Worm (Caenorhabditis elegans): ENCODE data around the gene F55B11.3.

F55B11.3 gene

DNA sequence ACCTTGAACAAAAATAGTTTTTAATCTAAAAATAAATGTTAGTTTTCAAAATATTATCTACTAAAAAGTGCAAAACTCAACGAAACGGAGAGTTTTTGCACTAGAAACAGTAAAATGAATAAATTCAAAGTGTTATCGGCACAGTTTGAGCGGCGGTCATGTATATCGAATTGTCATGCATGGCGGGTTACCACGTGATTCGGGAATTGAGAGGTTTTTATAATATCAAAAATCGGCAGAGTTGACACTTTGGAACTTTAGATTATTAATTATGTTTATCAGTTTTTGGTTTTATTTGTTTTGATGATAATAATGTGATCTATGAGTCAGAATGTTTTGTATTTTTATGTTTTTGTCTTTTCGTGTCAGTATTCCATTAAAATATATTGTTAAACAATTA lies 11.1 kb upstream of the F55B11.3 start (continued):
- TF ChIP-seq ets-5 (GFP tag; IDR thresholded peaks at IDR 0.05) (no peak), C04F5.9 (tag; optimal IDR thresholded peaks at IDR 0.05) (no peak), C34B4.2 (tag; optimal IDR thresholded peaks at IDR 0.05) (no peak), ceh-82 (tag; optimal IDR thresholded peaks at IDR 0.05) (no peak), lin-35 (GFP tag; optimal IDR thresholded peaks at IDR 0.05) (peak in 1 of 2 experiments; percentile 45), unc-30 (tag; optimal IDR thresholded peaks at IDR 0.05) (no peak), nhr-85 (tag) (peak; percentile 2), ceh-63 (GFP tag; optimal IDR thresholded peaks at IDR 0.05) (no peak), fkh-8 (tag; optimal IDR thresholded peaks at IDR 0.05) (no peak), alr-1 (tag; optimal IDR thresholded peaks at IDR 0.05; ENCODE audit: borderline replicate concordance) (no peak), nhr-71 (tag; optimal IDR thresholded peaks at IDR 0.05) (peak; percentile 31), nhr-90 (tag; optimal IDR thresholded peaks at IDR 0.05; ENCODE audit: poor library complexity) (peak; percentile 36), hlh-4 (tag; optimal IDR thresholded peaks at IDR 0.05) (no peak)

DNA sequence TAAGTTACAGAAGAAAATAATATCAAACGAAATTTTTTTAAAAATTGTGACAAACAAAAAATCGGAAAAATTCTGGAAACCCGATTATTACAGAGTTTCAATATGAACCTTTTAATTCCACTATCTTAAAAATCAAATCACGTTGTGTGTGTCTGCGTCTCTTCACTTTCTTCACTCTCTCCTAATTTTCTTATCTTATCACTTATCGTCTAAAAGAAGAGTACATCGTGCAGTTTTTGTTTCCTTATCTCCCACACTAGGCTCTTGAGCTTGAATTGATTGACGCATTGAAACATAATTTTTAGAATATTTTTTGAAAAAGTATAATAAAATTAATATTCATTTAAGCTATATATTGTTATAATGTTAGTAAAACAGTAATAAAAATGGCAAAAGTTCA lies 10.3 kb upstream of the F55B11.3 start:
- TF ChIP-seq nhr-20 (tag; optimal IDR thresholded peaks at IDR 0.05) (peak; percentile 33), lin-35 (GFP tag; optimal IDR thresholded peaks at IDR 0.05) (peak in 1 of 2 experiments; percentile 50), elt-3 (tag; optimal IDR thresholded peaks at IDR 0.05) (peak in 5 of 6 experiments; percentile 85 to 96 (median 94)), elt-2 (tag; optimal IDR thresholded peaks at IDR 0.05) (peak; percentile 99), tlp-1 (tag; optimal IDR thresholded peaks at IDR 0.05) (peak; percentile 85), lin-13 (GFP tag; optimal IDR thresholded peaks at IDR 0.05) (no peak), lsy-2 (tag; optimal IDR thresholded peaks at IDR 0.05) (peak in 1 of 2 experiments; percentile 4), C04F5.9 (tag; optimal IDR thresholded peaks at IDR 0.05) (no peak), mdl-1 (tag; optimal IDR thresholded peaks at IDR 0.05) (peak in 1 of 2 experiments; percentile 8), vab-15 (tag; optimal IDR thresholded peaks at IDR 0.05) (no peak), nhr-71 (tag; optimal IDR thresholded peaks at IDR 0.05) (peak; percentile 29), irx-1 (tag; optimal IDR thresholded peaks at IDR 0.05) (no peak), jun-1 (tag; optimal IDR thresholded peaks at IDR 0.05) (peak; percentile 42), nhr-90 (tag; optimal IDR thresholded peaks at IDR 0.05; ENCODE audit: poor library complexity) (peak; percentile 49), pqm-1 (tag; optimal IDR thresholded peaks at IDR 0.05) (peak; percentile 87)

DNA sequence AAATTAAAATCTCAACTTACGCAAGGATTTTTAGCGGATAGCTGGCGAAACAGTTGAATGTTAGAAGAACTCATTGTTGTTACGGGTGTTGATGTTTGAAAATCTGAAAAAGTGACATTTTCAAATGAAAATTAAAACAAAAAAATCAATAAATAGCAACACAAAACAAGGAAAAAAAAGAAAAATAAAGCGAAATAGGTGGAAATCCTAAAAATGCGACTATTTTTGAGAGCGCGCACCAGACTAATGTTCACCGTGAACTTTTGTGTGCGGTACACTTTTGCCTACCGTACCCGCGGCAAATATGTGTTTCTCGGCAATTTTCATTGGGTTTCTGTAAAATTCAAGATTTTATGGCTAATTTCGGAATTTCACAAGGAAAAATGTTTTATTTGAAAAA lies 7.4 kb upstream of the F55B11.3 start, which contains the start of gene F55B11.6:
Gene F55B11.6, minus strand, starts transcription at position 101 of the 400 bp plus-strand sequence.
- TF ChIP-seq fkh-8 (tag; optimal IDR thresholded peaks at IDR 0.05), result no peak
- TF ChIP-seq skn-1 (tag; optimal IDR thresholded peaks at IDR 0.05), result no peak
- TF ChIP-seq vab-15 (tag; optimal IDR thresholded peaks at IDR 0.05), result no peak
- no peak for TF ChIP-seq unc-86 (tag; optimal IDR thresholded peaks at IDR 0.05)
- no peak for TF ChIP-seq dpl-1 (GFP tag; optimal IDR thresholded peaks at IDR 0.05)
- TF ChIP-seq C16A3.4 (tag; optimal IDR thresholded peaks at IDR 0.05), result no peak
- TF ChIP-seq ceh-63 (GFP tag; optimal IDR thresholded peaks at IDR 0.05), result no peak
- TF ChIP-seq hlh-4 (tag; optimal IDR thresholded peaks at IDR 0.05), result no peak
- TF ChIP-seq C34B4.2 (tag; optimal IDR thresholded peaks at IDR 0.05), result no peak

DNA sequence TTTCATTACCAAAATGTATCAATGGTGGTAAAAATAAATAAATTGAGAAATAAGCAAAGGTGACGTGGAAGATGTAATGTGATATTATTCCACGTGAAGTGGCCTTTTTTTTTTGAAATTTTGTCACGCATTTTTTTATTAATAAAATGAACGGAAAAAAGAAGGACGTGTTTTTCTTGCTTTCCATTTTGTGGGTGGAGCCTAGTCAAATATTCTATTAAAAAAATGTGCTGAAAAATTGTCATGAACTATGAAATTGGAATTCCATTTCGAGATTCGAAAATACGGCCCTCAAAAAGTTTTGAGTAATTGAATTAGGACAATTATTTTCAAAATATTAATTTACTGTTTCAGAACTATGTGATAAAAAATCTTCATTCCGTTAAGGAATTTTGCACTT lies 2.6 kb upstream of the F55B11.3 start, which contains the start of gene F55B11.7:
Gene F55B11.7, minus strand, starts transcription at position 101 of the 400 bp plus-strand sequence.
- no peak for TF ChIP-seq irx-1 (tag; optimal IDR thresholded peaks at IDR 0.05)
- TF ChIP-seq nhr-20 (tag; optimal IDR thresholded peaks at IDR 0.05), result no peak
- no peak for TF ChIP-seq sox-4 (tag; optimal IDR thresholded peaks at IDR 0.05)
- no peak for TF ChIP-seq lin-14 (GFP tag; optimal IDR thresholded peaks at IDR 0.05)
- no peak for TF ChIP-seq unc-130 (tag; optimal IDR thresholded peaks at IDR 0.05)
- TF ChIP-seq ceh-8 (GFP tag; optimal IDR thresholded peaks at IDR 0.05), result no peak
- TF ChIP-seq tlp-1 (tag; optimal IDR thresholded peaks at IDR 0.05), result no peak
- no peak for TF ChIP-seq C16A3.4 (tag; optimal IDR thresholded peaks at IDR 0.05)
- TF ChIP-seq pax-3 (tag; optimal IDR thresholded peaks at IDR 0.05), result no peak
- no peak for TF ChIP-seq snu-23 (GFP tag; optimal IDR thresholded peaks at IDR 0.05)
- TF ChIP-seq nhr-85 (tag), result no peak
- no peak for TF ChIP-seq nhr-11 (tag; optimal IDR thresholded peaks at IDR 0.05)
- no peak for TF ChIP-seq nhr-12 (tag; optimal IDR thresholded peaks at IDR 0.05)
- TF ChIP-seq xbp-1 (tag; optimal IDR thresholded peaks at IDR 0.05), result no peak
- no peak for TF ChIP-seq hlh-17 (GFP tag; optimal IDR thresholded peaks at IDR 0.05; ENCODE audit: borderline replicate concordance)
- TF ChIP-seq unc-86 (tag; optimal IDR thresholded peaks at IDR 0.05), result no peak
- TF ChIP-seq ceh-88 (GFP tag; IDR thresholded peaks at IDR 0.05), result no peak
- no peak for TF ChIP-seq skn-1 (tag; optimal IDR thresholded peaks at IDR 0.05)
- TF ChIP-seq nhr-77 (tag; optimal IDR thresholded peaks at IDR 0.05), result no peak
- no peak for TF ChIP-seq nhr-84 (tag; optimal IDR thresholded peaks at IDR 0.05)

Measured in whole organism, L1 larva.